Fruit fly (Drosophila melanogaster) whole organism, embryonic: ENCODE data around the gene CG4313.

Source experiments
- Adf1 ChIP-seq: fragments of 200-800 bp; sonication (Bioruptor generic); IDR thresholded peaks from 2 replicates; pipeline ENCODE4 v1.3.6; 2022; ENCODE audit warnings: missing biosample characterization, missing genetic modification characterization
- CG10147 ChIP-seq: fragments of 200-800 bp; sonication (Bioruptor generic); optimal IDR thresholded peaks from 2 replicates; lab custom pipeline; 2019; ENCODE audit warnings: missing biosample characterization, mild to moderate bottlenecking, missing genetic modification characterization, moderate library complexity
- CG10267 ChIP-seq: fragments of 200-800 bp; sonication (Bioruptor generic); optimal IDR thresholded peaks from 2 replicates; lab custom pipeline; 2018; ENCODE audit warnings: missing biosample characterization, mild to moderate bottlenecking, missing genetic modification characterization, moderate library complexity
- CG10543 ChIP-seq: fragments of 200-800 bp; sonication (Bioruptor generic); optimal IDR thresholded peaks from 3 replicates; lab custom pipeline; 2017; ENCODE audit warnings: missing biosample characterization, mild to moderate bottlenecking, missing genetic modification characterization, moderate library complexity
- CG10565 ChIP-seq: fragments of 200-800 bp; sonication (Bioruptor generic); optimal IDR thresholded peaks from 3 replicates; lab custom pipeline; 2016; ENCODE audit warnings: missing biosample characterization, mild to moderate bottlenecking, missing genetic modification characterization
- CG10654 ChIP-seq: fragments of 200-800 bp; sonication (Bioruptor generic); optimal IDR thresholded peaks from 2 replicates; lab custom pipeline; 2016; ENCODE audit warnings: missing biosample characterization, missing genetic modification characterization
- CG11085 ChIP-seq: fragments of 200-800 bp; sonication (Bioruptor generic); IDR thresholded peaks from 2 replicates; pipeline ENCODE4 v1.3.6; 2022; ENCODE audit warnings: missing biosample characterization, missing genetic modification characterization
- CG13296 ChIP-seq: fragments of 200-800 bp; sonication (Bioruptor generic); optimal IDR thresholded peaks from 3 replicates; lab custom pipeline; 2018; ENCODE audit warnings: missing biosample characterization, mild to moderate bottlenecking, missing genetic modification characterization
- CG15011 ChIP-seq: fragments of 200-800 bp; sonication (Bioruptor generic); optimal IDR thresholded peaks from 3 replicates; lab custom pipeline; 2018; ENCODE audit warnings: missing biosample characterization, mild to moderate bottlenecking, missing genetic modification characterization
- CG15601 ChIP-seq: fragments of 200-800 bp; sonication (Bioruptor generic); optimal IDR thresholded peaks from 3 replicates; lab custom pipeline; 2019; ENCODE audit warnings: missing biosample characterization, mild to moderate bottlenecking, missing genetic modification characterization, moderate library complexity
- CG17186 ChIP-seq: fragments of 200-800 bp; sonication (Bioruptor generic); optimal IDR thresholded peaks from 3 replicates; lab custom pipeline; 2017; ENCODE audit warnings: missing biosample characterization, missing genetic modification reagents, missing genetic modification characterization
- CG17385 ChIP-seq: fragments of 200-800 bp; sonication (Bioruptor generic); optimal IDR thresholded peaks from 3 replicates; lab custom pipeline; 2018; ENCODE audit warnings: missing biosample characterization, mild to moderate bottlenecking, missing genetic modification characterization
- CG17829 ChIP-seq: fragments of 200-800 bp; optimal IDR thresholded peaks from 2 replicates; lab custom pipeline; 2019; ENCODE audit warnings: missing biosample characterization, mild to moderate bottlenecking, missing genetic modification characterization, moderate library complexity
- CG2678 ChIP-seq: fragments of 200-800 bp; sonication (Bioruptor generic); optimal IDR thresholded peaks from 3 replicates; lab custom pipeline; 2019; ENCODE audit warnings: missing biosample characterization, mild to moderate bottlenecking, missing genetic modification characterization, moderate library complexity
- CG2875 ChIP-seq: fragments of 200-800 bp; sonication (Bioruptor generic); optimal IDR thresholded peaks from 2 replicates; lab custom pipeline; 2017; ENCODE audit warnings: missing biosample characterization, mild to moderate bottlenecking, missing genetic modification characterization, missing genetic modification reagents
- CG5245 ChIP-seq: fragments of 200-800 bp; sonication (Bioruptor generic); optimal IDR thresholded peaks from 3 replicates; lab custom pipeline; 2016; ENCODE audit warnings: missing biosample characterization, missing genetic modification characterization
- CG6689 ChIP-seq: fragments of 200-800 bp; sonication (Bioruptor generic); IDR thresholded peaks from 2 replicates; pipeline ENCODE4 v1.3.6; 2022; ENCODE audit warnings: missing biosample characterization, missing genetic modification characterization
- CG6813 ChIP-seq: fragments of 200-800 bp; sonication (Bioruptor generic); optimal IDR thresholded peaks from 2 replicates; lab custom pipeline; 2017; ENCODE audit warnings: missing biosample characterization, missing genetic modification characterization, mild to moderate bottlenecking, moderate library complexity, missing genetic modification reagents
- CG7987 ChIP-seq: fragments of 200-800 bp; sonication (Bioruptor generic); optimal IDR thresholded peaks from 2 replicates; lab custom pipeline; 2018; ENCODE audit warnings: missing biosample characterization, mild to moderate bottlenecking, missing genetic modification characterization, moderate library complexity
- Eip74EF ChIP-seq, 2 experiments: fragments of 200-800 bp in 1 of 2; fragments of >200 bp in 1 of 2; sonication (Bioruptor generic) in 1 of 2; optimal IDR thresholded peaks; 2 replicates each; lab custom pipeline; 2017 to 2019; ENCODE audit warnings: missing biosample characterization in 2 of 2, missing genetic modification characterization in 2 of 2, mild to moderate bottlenecking in 1 of 2, moderate library complexity in 1 of 2
- Fer1 ChIP-seq: fragments of 200-800 bp; sonication (Bioruptor generic); optimal IDR thresholded peaks from 2 replicates; lab custom pipeline; 2017; ENCODE audit warnings: missing biosample characterization, mild to moderate bottlenecking, missing genetic modification characterization
- HHEX ChIP-seq: fragments of 200-800 bp; sonication (Bioruptor generic); optimal IDR thresholded peaks from 3 replicates; lab custom pipeline; 2017; ENCODE audit warnings: missing biosample characterization, mild to moderate bottlenecking, missing genetic modification characterization, missing genetic modification reagents
- HmgZ ChIP-seq: fragments of 200-800 bp; sonication (Bioruptor generic); optimal IDR thresholded peaks from 2 replicates; lab custom pipeline; 2018; ENCODE audit warnings: missing biosample characterization, mild to moderate bottlenecking, missing genetic modification characterization
- MBD-R2 ChIP-seq: fragments of 200-800 bp; sonication (Bioruptor generic); IDR thresholded peaks from 2 replicates; pipeline ENCODE4 v1.3.6; 2022; ENCODE audit warnings: missing biosample characterization, missing genetic modification characterization
- MESR4 ChIP-seq: fragments of 200-800 bp; sonication (Bioruptor generic); optimal IDR thresholded peaks from 2 replicates; lab custom pipeline; 2018; ENCODE audit warnings: missing biosample characterization, mild to moderate bottlenecking, missing genetic modification characterization, moderate library complexity
- NfI ChIP-seq: fragments of 200-800 bp; sonication (Bioruptor generic); optimal IDR thresholded peaks from 3 replicates; lab custom pipeline; 2018; ENCODE audit warnings: missing biosample characterization, mild to moderate bottlenecking, missing genetic modification characterization, moderate library complexity
- Trl ChIP-seq, 3 experiments: fragments of >200 bp in 2 of 3; fragments of 200-800 bp in 1 of 3; sonication (Bioruptor generic) in 1 of 3; optimal IDR thresholded peaks; 2 replicates in 1 of 3; 3 replicates in 2 of 3; lab custom pipeline; 2016 to 2017; ENCODE audit warnings: missing biosample characterization in 1 of 3, missing genetic modification characterization in 1 of 3
- Xbp1 ChIP-seq: fragments of 200-800 bp; sonication (Bioruptor generic); optimal IDR thresholded peaks from 3 replicates; lab custom pipeline; 2016; ENCODE audit warnings: missing biosample characterization, mild to moderate bottlenecking, missing genetic modification characterization
- YL-1 ChIP-seq: fragments of 200-800 bp; sonication (Bioruptor generic); optimal IDR thresholded peaks from 3 replicates; lab custom pipeline; 2017; ENCODE audit warnings: missing biosample characterization, mild to moderate bottlenecking, missing genetic modification characterization
- abd-A ChIP-seq: fragments of 200-800 bp; sonication (Bioruptor generic); optimal IDR thresholded peaks from 3 replicates; lab custom pipeline; 2019; ENCODE audit warnings: missing biosample characterization, mild to moderate bottlenecking, missing genetic modification characterization, moderate library complexity
- chm ChIP-seq: fragments of 200-800 bp; sonication (Bioruptor generic); IDR thresholded peaks from 2 replicates; pipeline ENCODE4 v1.3.6; 2022; ENCODE audit warnings: missing biosample characterization, missing genetic modification characterization
- ci ChIP-seq: fragments of 200-800 bp; sonication (Bioruptor generic); IDR thresholded peaks from 3 replicates; pipeline ENCODE4 v1.3.6; 2022; ENCODE audit warnings: missing biosample characterization, missing genetic modification characterization
- crc ChIP-seq: fragments of 200-800 bp; sonication (Bioruptor generic); optimal IDR thresholded peaks from 2 replicates; lab custom pipeline; 2016; ENCODE audit warnings: missing biosample characterization, missing genetic modification characterization
- crol ChIP-seq: fragments of 200-800 bp; sonication (Bioruptor generic); IDR thresholded peaks from 2 replicates; pipeline ENCODE4 v1.3.6; 2022; ENCODE audit warnings: missing biosample characterization, missing genetic modification characterization
- fd64A ChIP-seq: fragments of 200-800 bp; sonication (Bioruptor generic); optimal IDR thresholded peaks from 3 replicates; lab custom pipeline; 2018; ENCODE audit warnings: missing biosample characterization, mild to moderate bottlenecking, missing genetic modification characterization
- gsb-n ChIP-seq: fragments of 200-800 bp; sonication (Bioruptor generic); optimal IDR thresholded peaks from 3 replicates; lab custom pipeline; 2018; ENCODE audit warnings: missing biosample characterization, mild to moderate bottlenecking, missing genetic modification characterization
- lola ChIP-seq, 3 experiments: fragments of >200 bp in 2 of 3; fragments of 200-800 bp in 1 of 3; sonication (Bioruptor generic) in 1 of 3; optimal IDR thresholded peaks; 2 replicates each; lab custom pipeline; 2017 to 2019; ENCODE audit warnings: missing biosample characterization in 3 of 3, missing genetic modification characterization in 3 of 3, mild to moderate bottlenecking in 1 of 3, moderate library complexity in 1 of 3
- lov ChIP-seq, 2 experiments: fragments of 200-800 bp in 1 of 2; fragments of >200 bp in 1 of 2; sonication (Bioruptor generic) in 1 of 2; IDR thresholded peaks in 1 of 2; optimal IDR thresholded peaks in 1 of 2; 2 replicates in 1 of 2; 3 replicates in 1 of 2; pipeline versions ENCODE4 v1.3.6 to Lab custom; 2017 to 2022; ENCODE audit warnings: missing biosample characterization in 1 of 2, missing genetic modification characterization in 1 of 2
- nom ChIP-seq: fragments of 200-800 bp; sonication (Bioruptor generic); optimal IDR thresholded peaks from 2 replicates; lab custom pipeline; 2017; ENCODE audit warnings: missing biosample characterization, missing genetic modification characterization, mild to moderate bottlenecking, moderate library complexity, missing genetic modification reagents
- pan ChIP-seq, 4 experiments: fragments of >200 bp in 3 of 4; fragments of 200-800 bp in 1 of 4; sonication (Bioruptor generic) in 1 of 4; optimal IDR thresholded peaks in 3 of 4; IDR thresholded peaks in 1 of 4; 2 replicates each; pipeline versions ENCODE4 v1.3.6 to Lab custom; 2017 to 2022; ENCODE audit warnings: missing biosample characterization in 2 of 4, missing genetic modification characterization in 2 of 4, mixed read lengths in 1 of 4
- pros ChIP-seq: fragments of 200-800 bp; sonication (Bioruptor generic); optimal IDR thresholded peaks from 3 replicates; lab custom pipeline; 2019; ENCODE audit warnings: missing biosample characterization, mild to moderate bottlenecking, missing genetic modification characterization, moderate library complexity
- row ChIP-seq: fragments of 200-800 bp; sonication (Bioruptor generic); IDR thresholded peaks from 3 replicates; pipeline ENCODE4 v1.3.6; 2022; ENCODE audit warnings: missing biosample characterization, missing genetic modification characterization
- slp2 ChIP-seq: fragments of 200-800 bp; sonication (Bioruptor generic); optimal IDR thresholded peaks from 2 replicates; lab custom pipeline; 2016; ENCODE audit warnings: missing biosample characterization, missing genetic modification characterization
- sqz ChIP-seq: fragments of 200-800 bp; sonication (Bioruptor generic); optimal IDR thresholded peaks from 3 replicates; lab custom pipeline; 2018; ENCODE audit warnings: missing biosample characterization, mild to moderate bottlenecking, missing genetic modification characterization
- vvl ChIP-seq: fragments of 200-800 bp; sonication (Bioruptor generic); IDR thresholded peaks from 2 replicates; pipeline ENCODE4 v1.3.6; 2022; ENCODE audit warnings: missing biosample characterization, missing genetic modification characterization

The CG4313 gene

dm6 chrX:2010010-2010873 is 31.4 kb upstream of the CG4313 start, which contains the start of gene east:
east (plus strand) TSS chrX:2010860.
- TF ChIP-seq lola (GFP tag; optimal IDR thresholded peaks at IDR 0.05; lab: Kevin White, UChicago), result no peak
- TF ChIP-seq CG15011 (GFP tag; lab: Kevin White, UChicago), result no peak
- peak; percentile 70 for TF ChIP-seq YL-1
- TF ChIP-seq CG5245 (GFP tag; lab: Kevin White, UChicago), result no peak
- no peak for TF ChIP-seq CG10565 (GFP tag; lab: Kevin White, UChicago)
- no peak for TF ChIP-seq CG2875 (GFP tag; lab: Kevin White, UChicago)
- peak; percentile 88; the same call in 1 of the 2 replicates for TF ChIP-seq crol
- TF ChIP-seq CG17186 (GFP tag; lab: Kevin White, UChicago), result no peak
- TF ChIP-seq nom (GFP tag; lab: Kevin White, UChicago), result peak; percentile 82
- TF ChIP-seq CG10543 (GFP tag; lab: Kevin White, UChicago), result peak; percentile 46
- no peak for TF ChIP-seq HHEX (GFP tag; lab: Kevin White, UChicago)
- no peak for TF ChIP-seq crc (GFP tag; lab: Kevin White, UChicago)
- peak; percentile 46 for TF ChIP-seq CG17829 (tag; lab: Kevin White, UChicago)
- 0 out of 2 replicates have a peak, but pooled peaks have one; percentile 8 for TF ChIP-seq MBD-R2 (GFP tag; lab: Robert Waterston, UW)
- TF ChIP-seq CG2678 (tag; lab: Kevin White, UChicago), result peak; percentile 1
- peak; percentile 23; the same call in 1 of the 3 replicates for TF ChIP-seq ci (GFP tag; lab: Robert Waterston, UW)
- peak; percentile 76 for TF ChIP-seq pros (GFP tag; lab: Kevin White, UChicago)
- TF ChIP-seq Eip74EF (GFP tag; optimal IDR thresholded peaks at IDR 0.05; lab: Kevin White, UChicago), result peak in 1 of 2 experiments; percentile 39
- TF ChIP-seq gsb-n, result no peak
- TF ChIP-seq Fer1 (GFP tag; lab: Kevin White, UChicago), result peak; percentile 27
- no peak for TF ChIP-seq CG10267 (tag; lab: Kevin White, UChicago)
- TF ChIP-seq NfI (GFP tag; lab: Kevin White, UChicago), result peak; percentile 17
- no peak for TF ChIP-seq pan (optimal IDR thresholded peaks at IDR 0.05; lab: Kevin White, UChicago)
- peak in 1 of 2 experiments; percentile 12 for TF ChIP-seq pan (GFP tag; optimal IDR thresholded peaks at IDR 0.05 in 1 of 2, IDR thresholded peaks at IDR 0.05 in 1 of 2)
- no peak for TF ChIP-seq slp2 (GFP tag; lab: Kevin White, UChicago)
- no peak for TF ChIP-seq CG11085 (GFP tag; lab: Robert Waterston, UW)
- peak; percentile 12; the same call in 1 of the 2 replicates for TF ChIP-seq Adf1 (GFP tag; lab: Robert Waterston, UW)
- peak; percentile 7 for TF ChIP-seq HmgZ (tag; lab: Kevin White, UChicago)
- TF ChIP-seq CG10147 (GFP tag; lab: Kevin White, UChicago), result no peak
- TF ChIP-seq CG6813 (GFP tag; lab: Kevin White, UChicago), result peak; percentile 16
- peak; percentile 3 for TF ChIP-seq sqz
- peak; percentile 79 for TF ChIP-seq MESR4 (GFP tag; lab: Kevin White, UChicago)
- TF ChIP-seq Xbp1 (GFP tag; lab: Kevin White, UChicago), result no peak
- TF ChIP-seq fd64A (GFP tag; lab: Kevin White, UChicago), result no peak
- TF ChIP-seq vvl (GFP tag; lab: Robert Waterston, UW), result peak; percentile 18; the same call in 1 of the 2 replicates
- no peak for TF ChIP-seq lov (optimal IDR thresholded peaks at IDR 0.05; lab: Kevin White, UChicago)
- TF ChIP-seq lov (GFP tag; IDR thresholded peaks at IDR 0.05; lab: Robert Waterston, UW), result 0 out of 3 replicates have a peak, but pooled peaks have one; percentile 11
- TF ChIP-seq CG17385 (GFP tag; lab: Kevin White, UChicago), result peak; percentile 84
- peak; percentile 2; the same call in 1 of the 2 replicates for TF ChIP-seq CG6689 (GFP tag; lab: Robert Waterston, UW)
- 0 out of 3 replicates have a peak, but pooled peaks have one; percentile 17 for TF ChIP-seq row (GFP tag; lab: Robert Waterston, UW)
- peak; percentile 77 to 92 for TF ChIP-seq Trl (optimal IDR thresholded peaks at IDR 0.05; lab: Kevin White, UChicago)
- no peak for TF ChIP-seq Trl (GFP tag; optimal IDR thresholded peaks at IDR 0.05; lab: Kevin White, UChicago)
- TF ChIP-seq CG7987 (GFP tag; lab: Kevin White, UChicago), result peak; percentile 12
- peak; percentile 1 for TF ChIP-seq CG13296
- TF ChIP-seq abd-A (tag; lab: Kevin White, UChicago), result peak; percentile 62
- TF ChIP-seq chm, result 0 out of 2 replicates have a peak, but pooled peaks have one; percentile 31
- no peak for TF ChIP-seq CG10654 (GFP tag; lab: Kevin White, UChicago)
- no peak for TF ChIP-seq CG15601 (tag; lab: Kevin White, UChicago)
